Fruit fly (Drosophila melanogaster) whole organism, embryonic: ENCODE measurements around the gene CG8312.
A peak's percentile ranks its signal among the peaks of the same experiment; 100 is the strongest.

Experiments
- Bdp1 ChIP-seq: fragments of 200-800 bp; sonication (Bioruptor generic); optimal IDR thresholded peaks from 3 replicates; lab custom pipeline; 2016; ENCODE audit warnings: missing biosample characterization, missing genetic modification characterization
- CG10267 ChIP-seq: fragments of 200-800 bp; sonication (Bioruptor generic); optimal IDR thresholded peaks from 2 replicates; lab custom pipeline; 2018; ENCODE audit warnings: missing biosample characterization, mild to moderate bottlenecking, missing genetic modification characterization, moderate library complexity
- CG11398 ChIP-seq: fragments of 200-800 bp; sonication (Bioruptor generic); optimal IDR thresholded peaks from 2 replicates; lab custom pipeline; 2016; ENCODE audit warnings: missing biosample characterization, missing genetic modification characterization
- CG12391 ChIP-seq: fragments of 200-800 bp; sonication (Bioruptor generic); optimal IDR thresholded peaks from 3 replicates; lab custom pipeline; 2018; ENCODE audit warnings: missing biosample characterization, mild to moderate bottlenecking, missing genetic modification characterization, moderate library complexity
- CG12659 ChIP-seq: fragments of 200-800 bp; sonication (Bioruptor generic); optimal IDR thresholded peaks from 3 replicates; lab custom pipeline; 2017; ENCODE audit warnings: mild to moderate bottlenecking, missing biosample characterization, missing genetic modification reagents, missing genetic modification characterization
- CG13775 ChIP-seq: fragments of 200-800 bp; sonication (Bioruptor generic); optimal IDR thresholded peaks from 3 replicates; lab custom pipeline; 2017; ENCODE audit warnings: missing biosample characterization, mild to moderate bottlenecking, missing genetic modification characterization
- CG14014 ChIP-seq: fragments of 200-800 bp; sonication (Bioruptor generic); IDR thresholded peaks from 2 replicates; pipeline ENCODE4 v1.3.6; 2022; ENCODE audit warnings: missing biosample characterization, missing genetic modification characterization
- CG14710 ChIP-seq: fragments of 200-800 bp; sonication (Bioruptor generic); optimal IDR thresholded peaks from 3 replicates; lab custom pipeline; 2019; ENCODE audit warnings: missing biosample characterization, mild to moderate bottlenecking, missing genetic modification characterization, moderate library complexity
- CG14860 ChIP-seq: fragments of 200-800 bp; sonication (Bioruptor generic); IDR thresholded peaks from 3 replicates; pipeline ENCODE4 v1.3.6; 2022; ENCODE audit warnings: missing biosample characterization, missing genetic modification characterization; ENCODE audit not compliant: partially characterized antibody
- CG15601 ChIP-seq: fragments of 200-800 bp; sonication (Bioruptor generic); optimal IDR thresholded peaks from 3 replicates; lab custom pipeline; 2019; ENCODE audit warnings: missing biosample characterization, mild to moderate bottlenecking, missing genetic modification characterization, moderate library complexity
- CG1647 ChIP-seq: fragments of 200-800 bp; sonication (Bioruptor generic); optimal IDR thresholded peaks from 3 replicates; lab custom pipeline; 2016; ENCODE audit warnings: missing biosample characterization, missing genetic modification characterization
- CG1792 ChIP-seq: fragments of 200-800 bp; sonication (Bioruptor generic); optimal IDR thresholded peaks from 2 replicates; lab custom pipeline; 2016; ENCODE audit warnings: missing biosample characterization, missing genetic modification characterization
- CG2116 ChIP-seq: fragments of 200-800 bp; sonication (Bioruptor generic); optimal IDR thresholded peaks from 3 replicates; lab custom pipeline; 2018; ENCODE audit warnings: missing biosample characterization, mild to moderate bottlenecking, missing genetic modification characterization
- CG2712 ChIP-seq: fragments of 200-800 bp; optimal IDR thresholded peaks from 3 replicates; lab custom pipeline; 2019; ENCODE audit warnings: missing biosample characterization, mild to moderate bottlenecking, missing genetic modification characterization, moderate library complexity
- CG34224 ChIP-seq: fragments of 200-800 bp; sonication (Bioruptor generic); IDR thresholded peaks from 3 replicates; pipeline ENCODE4 v1.3.6; 2022; ENCODE audit warnings: missing biosample characterization, missing genetic modification characterization; ENCODE audit not compliant: partially characterized antibody
- CG4854 ChIP-seq: fragments of 200-800 bp; sonication (Bioruptor generic); optimal IDR thresholded peaks from 2 replicates; lab custom pipeline; 2016; ENCODE audit warnings: missing biosample characterization, missing genetic modification characterization, inconsistent platforms
- CG6791 ChIP-seq: fragments of 200-800 bp; sonication (Bioruptor generic); IDR thresholded peaks from 3 replicates; pipeline ENCODE4 v1.3.6; 2022; ENCODE audit warnings: missing biosample characterization, missing genetic modification characterization; ENCODE audit not compliant: partially characterized antibody
- CG8290 ChIP-seq, 3 experiments: fragments of 200-800 bp; sonication (Bioruptor generic); optimal IDR thresholded peaks; 2 replicates each; lab custom pipeline; 2016 to 2019; ENCODE audit warnings: missing biosample characterization in 3 of 3, missing genetic modification characterization in 3 of 3, mild to moderate bottlenecking in 2 of 3, moderate library complexity in 1 of 3
- CG8944 ChIP-seq: fragments of 200-800 bp; sonication (Bioruptor generic); optimal IDR thresholded peaks from 3 replicates; lab custom pipeline; 2016; ENCODE audit warnings: missing biosample characterization, missing genetic modification characterization
- D19B ChIP-seq: fragments of 200-800 bp; sonication (Bioruptor generic); optimal IDR thresholded peaks from 2 replicates; lab custom pipeline; 2017; ENCODE audit warnings: missing biosample characterization, mild to moderate bottlenecking, missing genetic modification characterization
- Deaf1 ChIP-seq: fragments of 200-800 bp; optimal IDR thresholded peaks from 3 replicates; lab custom pipeline; 2019; ENCODE audit warnings: missing biosample characterization, mild to moderate bottlenecking, missing genetic modification characterization, moderate library complexity
- Dip2 ChIP-seq: fragments of 200-800 bp; sonication (Bioruptor generic); IDR thresholded peaks from 2 replicates; pipeline ENCODE4 v1.3.6; 2022; ENCODE audit warnings: missing biosample characterization, missing genetic modification characterization
- Dip3 ChIP-seq: fragments of 200-800 bp; sonication (Bioruptor generic); optimal IDR thresholded peaks from 3 replicates; lab custom pipeline; 2016; ENCODE audit warnings: missing biosample characterization, missing genetic modification characterization
- HLH4C ChIP-seq: fragments of 200-800 bp; sonication (Bioruptor generic); IDR thresholded peaks from 3 replicates; pipeline ENCODE4 v1.3.6; 2022; ENCODE audit warnings: missing biosample characterization, missing genetic modification characterization; ENCODE audit not compliant: partially characterized antibody
- MBD-R2 ChIP-seq: fragments of 200-800 bp; sonication (Bioruptor generic); IDR thresholded peaks from 2 replicates; pipeline ENCODE4 v1.3.6; 2022; ENCODE audit warnings: missing biosample characterization, missing genetic modification characterization
- Myb ChIP-seq: fragments of 200-800 bp; sonication (Bioruptor generic); optimal IDR thresholded peaks from 2 replicates; lab custom pipeline; 2016; ENCODE audit warnings: missing biosample characterization, missing genetic modification characterization
- NK7.1 ChIP-seq: fragments of 200-800 bp; sonication (Bioruptor generic); optimal IDR thresholded peaks from 3 replicates; lab custom pipeline; 2016; ENCODE audit warnings: missing biosample characterization, missing genetic modification characterization
- Nf-YC ChIP-seq: fragments of 200-800 bp; optimal IDR thresholded peaks from 3 replicates; lab custom pipeline; 2019; ENCODE audit warnings: missing biosample characterization, mild to moderate bottlenecking, missing genetic modification characterization, moderate library complexity
- Opbp ChIP-seq: fragments of 200-800 bp; sonication (Bioruptor generic); IDR thresholded peaks from 3 replicates; pipeline ENCODE4 v1.3.6; 2022; ENCODE audit warnings: missing biosample characterization, missing genetic modification characterization; ENCODE audit not compliant: partially characterized antibody
- Pdp1 ChIP-seq, 2 experiments: fragments of 200-800 bp; sonication (Bioruptor generic); optimal IDR thresholded peaks; 3 replicates each; lab custom pipeline; 2016; ENCODE audit warnings: missing biosample characterization in 2 of 2, missing genetic modification characterization in 2 of 2, mild to moderate bottlenecking in 1 of 2, moderate library complexity in 1 of 2
- Scr ChIP-seq: fragments of 200-800 bp; sonication (Bioruptor generic); IDR thresholded peaks from 2 replicates; pipeline ENCODE4 v1.3.6; 2022; ENCODE audit warnings: missing biosample characterization, missing genetic modification characterization; ENCODE audit not compliant: partially characterized antibody
- amos ChIP-seq: fragments of 200-800 bp; sonication (Bioruptor generic); IDR thresholded peaks from 2 replicates; pipeline ENCODE4 v1.3.6; 2022; ENCODE audit warnings: missing biosample characterization, missing genetic modification characterization; ENCODE audit not compliant: partially characterized antibody
- bbx ChIP-seq: fragments of 200-800 bp; sonication (Bioruptor generic); IDR thresholded peaks from 2 replicates; pipeline ENCODE4 v1.3.6; 2022; ENCODE audit warnings: missing biosample characterization, missing genetic modification characterization; ENCODE audit not compliant: partially characterized antibody
- fd64A ChIP-seq: fragments of 200-800 bp; sonication (Bioruptor generic); optimal IDR thresholded peaks from 3 replicates; lab custom pipeline; 2018; ENCODE audit warnings: missing biosample characterization, mild to moderate bottlenecking, missing genetic modification characterization
- ftz-f1 ChIP-seq: fragments of 200-800 bp; sonication (Bioruptor generic); optimal IDR thresholded peaks from 2 replicates; lab custom pipeline; 2016; ENCODE audit warnings: missing biosample characterization, missing genetic modification characterization
- gsb-n ChIP-seq: fragments of 200-800 bp; sonication (Bioruptor generic); optimal IDR thresholded peaks from 3 replicates; lab custom pipeline; 2018; ENCODE audit warnings: missing biosample characterization, mild to moderate bottlenecking, missing genetic modification characterization
- hbn ChIP-seq: fragments of 200-800 bp; sonication (Bioruptor generic); IDR thresholded peaks from 2 replicates; pipeline ENCODE4 v1.3.6; 2022; ENCODE audit warnings: missing biosample characterization, missing genetic modification characterization; ENCODE audit not compliant: partially characterized antibody
- lbe ChIP-seq: fragments of 200-800 bp; sonication (Bioruptor generic); optimal IDR thresholded peaks from 2 replicates; lab custom pipeline; 2016; ENCODE audit warnings: missing biosample characterization, mild to moderate bottlenecking, missing genetic modification characterization
- nerfin-2 ChIP-seq: fragments of 200-800 bp; sonication (Bioruptor generic); IDR thresholded peaks from 2 replicates; pipeline ENCODE4 v1.3.6; 2022; ENCODE audit warnings: missing biosample characterization, missing genetic modification characterization; ENCODE audit not compliant: partially characterized antibody
- otp ChIP-seq: fragments of 200-800 bp; sonication (Bioruptor generic); IDR thresholded peaks from 3 replicates; pipeline ENCODE4, ENCODE4 v1.3.6; 2022; ENCODE audit warnings: missing biosample characterization, missing genetic modification characterization
- pzg ChIP-seq: fragments of 200-800 bp; sonication (Bioruptor generic); optimal IDR thresholded peaks from 3 replicates; lab custom pipeline; 2018; ENCODE audit warnings: missing biosample characterization, mild to moderate bottlenecking, missing genetic modification characterization, moderate library complexity
- run ChIP-seq: fragments of 200-800 bp; sonication (Bioruptor generic); optimal IDR thresholded peaks from 3 replicates; lab custom pipeline; 2018; ENCODE audit warnings: missing biosample characterization, mild to moderate bottlenecking, missing genetic modification characterization
- sens ChIP-seq: fragments of 200-800 bp; sonication (Bioruptor generic); peaks from one replicate; lab custom pipeline; 2016; ENCODE audit warnings: missing biosample characterization, missing genetic modification characterization
- sim ChIP-seq: fragments of 200-800 bp; sonication (Bioruptor generic); IDR thresholded peaks from 2 replicates; pipeline ENCODE4 v1.3.6; 2022; ENCODE audit warnings: missing biosample characterization, missing genetic modification characterization
- sug ChIP-seq: fragments of 200-800 bp; optimal IDR thresholded peaks from 2 replicates; lab custom pipeline; 2019; ENCODE audit warnings: missing biosample characterization, mild to moderate bottlenecking, missing genetic modification characterization, moderate library complexity
- tna ChIP-seq: fragments of 200-800 bp; sonication (Bioruptor generic); IDR thresholded peaks from 2 replicates; pipeline ENCODE4 v1.3.6; 2022; ENCODE audit warnings: missing biosample characterization, missing genetic modification characterization; ENCODE audit not compliant: partially characterized antibody
- trem ChIP-seq: fragments of 200-800 bp; optimal IDR thresholded peaks from 3 replicates; lab custom pipeline; 2019; ENCODE audit warnings: missing biosample characterization, mild to moderate bottlenecking, missing genetic modification characterization, moderate library complexity
- vnd ChIP-seq: fragments of 200-800 bp; sonication (Bioruptor generic); IDR thresholded peaks from 3 replicates; pipeline ENCODE4 v1.3.6; 2022; ENCODE audit warnings: missing biosample characterization, missing genetic modification characterization; ENCODE audit not compliant: partially characterized antibody
- zen2 ChIP-seq: fragments of 200-800 bp; sonication (Bioruptor generic); IDR thresholded peaks from 3 replicates; pipeline ENCODE4 v1.3.6; 2022; ENCODE audit warnings: missing biosample characterization, missing genetic modification characterization; ENCODE audit not compliant: partially characterized antibody

Gene CG8312

DNA sequence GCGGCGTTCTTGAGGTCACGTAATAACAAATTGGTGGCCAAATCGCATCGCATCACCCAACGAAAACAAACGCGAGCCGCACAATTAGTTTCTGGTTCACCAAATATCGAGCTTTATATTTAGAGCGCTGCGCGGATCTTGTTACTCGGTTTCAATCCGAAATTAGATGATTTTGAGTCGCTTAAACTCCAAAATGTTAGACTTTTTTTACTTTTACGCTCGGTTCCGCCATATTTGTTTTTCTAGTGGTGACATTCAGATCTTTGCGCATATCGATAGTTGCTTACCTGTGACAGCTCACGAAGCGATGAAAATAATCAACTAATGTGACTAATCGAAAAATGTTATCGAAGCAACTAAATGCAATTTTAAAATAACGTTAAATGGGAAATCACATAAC lies 46.3 kb downstream of the CG8312 start, which contains the start of gene Scm (continued):
- TF ChIP-seq zen2 (GFP tag; lab: Robert Waterston, UW) (peak; percentile 89), Pdp1 (GFP tag; optimal IDR thresholded peaks at IDR 0.05; lab: Kevin White, UChicago) (peak in 1 of 2 experiments; percentile 89), amos (GFP tag; lab: Robert Waterston, UW) (peak; percentile 92), CG10267 (tag; lab: Kevin White, UChicago) (peak; percentile 60), HLH4C (GFP tag; lab: Robert Waterston, UW) (peak; percentile 87), CG14014 (GFP tag; lab: Robert Waterston, UW) (0 out of 2 replicates have a peak, but pooled peaks have one; percentile 34), sens (GFP tag; lab: Kevin White, UChicago) (peak; percentile 76), Nf-YC (tag; lab: Kevin White, UChicago) (peak; percentile 63), MBD-R2 (GFP tag; lab: Robert Waterston, UW) (peak; percentile 75), Deaf1 (tag; lab: Kevin White, UChicago) (peak; percentile 25), trem (tag; lab: Kevin White, UChicago) (peak; percentile 72), CG12391 (peak; percentile 34), CG13775 (GFP tag; lab: Kevin White, UChicago) (peak; percentile 1), CG2712 (peak; percentile 47), CG1792 (GFP tag; lab: Kevin White, UChicago) (no peak), CG6791 (GFP tag; lab: Robert Waterston, UW) (peak; percentile 97), hbn (peak; percentile 92), vnd (peak; percentile 78), otp (GFP tag; lab: Robert Waterston, UW) (no peak), sim (GFP tag; lab: Robert Waterston, UW) (no peak), CG14860 (peak; percentile 85), Scr (GFP tag; lab: Robert Waterston, UW) (peak; percentile 88), CG12659 (GFP tag; lab: Kevin White, UChicago) (peak; percentile 79), nerfin-2 (GFP tag; lab: Robert Waterston, UW) (peak; percentile 80), bbx (GFP tag; lab: Robert Waterston, UW) (peak; percentile 95), Bdp1 (no peak), CG15601 (peak; percentile 28), CG14710 (peak; percentile 54), CG8290 (GFP tag; optimal IDR thresholded peaks at IDR 0.05; lab: Kevin White, UChicago) (peak; percentile 48), CG8290 (tag; optimal IDR thresholded peaks at IDR 0.05; lab: Kevin White, UChicago) (no peak), CG11398 (GFP tag; lab: Kevin White, UChicago) (peak; percentile 4), CG1647 (GFP tag; lab: Kevin White, UChicago) (no peak), sug (tag; lab: Kevin White, UChicago) (peak; percentile 26), D19B (GFP tag; lab: Kevin White, UChicago) (no peak), pzg (GFP tag; lab: Kevin White, UChicago) (peak; percentile 88), lbe (GFP tag; lab: Kevin White, UChicago) (peak; percentile 41), CG8944 (no peak), Opbp (peak; percentile 93), CG34224 (GFP tag; lab: Robert Waterston, UW) (peak; percentile 91), Dip3 (GFP tag; lab: Kevin White, UChicago) (no peak), run (no peak), tna (GFP tag; lab: Robert Waterston, UW) (peak; percentile 89), NK7.1 (GFP tag; lab: Kevin White, UChicago) (no peak), CG2116 (GFP tag; lab: Kevin White, UChicago) (peak; percentile 96), ftz-f1 (GFP tag; lab: Kevin White, UChicago) (peak; percentile 6), Dip2 (GFP tag; lab: Robert Waterston, UW) (no peak), fd64A (GFP tag; lab: Kevin White, UChicago) (no peak), gsb-n (peak; percentile 46), CG4854 (GFP tag; lab: Kevin White, UChicago) (peak; percentile 7), Myb (GFP tag; lab: Kevin White, UChicago) (peak; percentile 94)
